Worm (Caenorhabditis elegans): ENCODE measurements around the gene D2045.7.

Gene D2045.7

ce11 chrIII:10503753-10504152, 24.5 kb downstream of the D2045.7 start, which contains the start of gene rab-33:
rab-33 (minus strand) TSS chrIII:10503853.
- no peak for TF ChIP-seq zag-1 (tag; optimal IDR thresholded peaks at IDR 0.05)
- TF ChIP-seq elt-1 (tag; optimal IDR thresholded peaks at IDR 0.05), result no peak
- TF ChIP-seq aly-2 (tag; optimal IDR thresholded peaks at IDR 0.05), result no peak
- no peak for TF ChIP-seq snpc-4 (tag; optimal IDR thresholded peaks at IDR 0.05)
- no peak for TF ChIP-seq tbx-2 (tag; optimal IDR thresholded peaks at IDR 0.05)
- no peak for TF ChIP-seq jun-1 (tag; optimal IDR thresholded peaks at IDR 0.05)
- TF ChIP-seq nhr-67 (tag; optimal IDR thresholded peaks at IDR 0.05), result no peak
- no peak for TF ChIP-seq lsy-12 (tag; optimal IDR thresholded peaks at IDR 0.05)
- TF ChIP-seq fkh-2 (tag; optimal IDR thresholded peaks at IDR 0.05), result no peak
- no peak for TF ChIP-seq skn-1 (tag; optimal IDR thresholded peaks at IDR 0.05)

- TF ChIP-seq snpc-4 (tag; optimal IDR thresholded peaks at IDR 0.05) (peak; percentile 88), pha-4 (tag; optimal IDR thresholded peaks at IDR 0.05) (peak; percentile 90), fkh-2 (tag; optimal IDR thresholded peaks at IDR 0.05) (no peak), R02D3.7 (tag; optimal IDR thresholded peaks at IDR 0.05) (peak; percentile 56), sea-2 (GFP tag; optimal IDR thresholded peaks at IDR 0.05) (no peak), daf-12 (tag; optimal IDR thresholded peaks at IDR 0.05) (no peak), lin-39 (tag; optimal IDR thresholded peaks at IDR 0.05) (peak; percentile 24), ceh-16 (tag; optimal IDR thresholded peaks at IDR 0.05) (no peak), ceh-82 (tag; optimal IDR thresholded peaks at IDR 0.05) (no peak), elt-2 (tag; optimal IDR thresholded peaks at IDR 0.05) (peak; percentile 21), nfya-1 (tag; optimal IDR thresholded peaks at IDR 0.05; ENCODE audit: insufficient read depth) (peak; percentile 85), nhr-43 (tag; optimal IDR thresholded peaks at IDR 0.05; ENCODE audit: poor library complexity, severe bottlenecking) (peak; percentile 61), nhr-23 (tag; optimal IDR thresholded peaks at IDR 0.05) (peak; percentile 89), fkh-10 (GFP tag; optimal IDR thresholded peaks at IDR 0.05) (no peak), lin-15B (tag; optimal IDR thresholded peaks at IDR 0.05) (peak; percentile 93), hmg-11 (tag; optimal IDR thresholded peaks at IDR 0.05) (peak; percentile 67), ZK546.5 (tag; optimal IDR thresholded peaks at IDR 0.05) (no peak), nhr-25 (tag; optimal IDR thresholded peaks at IDR 0.05) (peak; percentile 35), ama-1 (optimal IDR thresholded peaks at IDR 0.05) (no peak), skn-1 (tag; optimal IDR thresholded peaks at IDR 0.05) (no peak), jun-1 (tag; optimal IDR thresholded peaks at IDR 0.05) (peak; percentile 13)
Observed at ce11 chrIII:10505182-10505581, 25.9 kb downstream of the D2045.7 start, which contains the start of the genes taf-11.3 and urm-1. taf-11.3 (minus strand) TSS chrIII:10505250. urm-1 (plus strand) TSS chrIII:10505480.

ce11 chrIII:10505943-10506698, 26.8 kb downstream of the D2045.7 start:
- TF ChIP-seq daf-12 (tag; optimal IDR thresholded peaks at IDR 0.05) (no peak), elt-1 (tag; optimal IDR thresholded peaks at IDR 0.05) (no peak), nhr-77 (tag; optimal IDR thresholded peaks at IDR 0.05) (no peak), eor-1 (tag; optimal IDR thresholded peaks at IDR 0.05) (no peak), elt-2 (tag; optimal IDR thresholded peaks at IDR 0.05) (no peak), sea-2 (GFP tag; optimal IDR thresholded peaks at IDR 0.05) (no peak), ZK546.5 (tag; optimal IDR thresholded peaks at IDR 0.05) (no peak), aly-2 (tag; optimal IDR thresholded peaks at IDR 0.05) (no peak), nhr-12 (tag; optimal IDR thresholded peaks at IDR 0.05) (no peak)

ce11 chrIII:10506699-10507248, 27.5 kb downstream of the D2045.7 start, which contains the start of the genes sip-1 and sly-1:
sip-1 (minus strand) TSS chrIII:10506801.
sly-1 (plus strand) TSS chrIII:10507058.
- TF ChIP-seq elt-3 (tag; optimal IDR thresholded peaks at IDR 0.05) (no peak), nhr-12 (tag; optimal IDR thresholded peaks at IDR 0.05) (no peak), skn-1 (tag; optimal IDR thresholded peaks at IDR 0.05) (peak; percentile 67), egl-5 (tag; optimal IDR thresholded peaks at IDR 0.05) (no peak), unc-39 (tag; optimal IDR thresholded peaks at IDR 0.05) (no peak), ceh-16 (tag; optimal IDR thresholded peaks at IDR 0.05) (no peak), ceh-28 (tag; optimal IDR thresholded peaks at IDR 0.05) (peak; percentile 40), zag-1 (tag; optimal IDR thresholded peaks at IDR 0.05) (no peak), nhr-11 (tag; optimal IDR thresholded peaks at IDR 0.05) (no peak), unc-62 (GFP tag; optimal IDR thresholded peaks at IDR 0.05) (no peak), fkh-10 (GFP tag; optimal IDR thresholded peaks at IDR 0.05) (peak; percentile 26), nfya-1 (tag; optimal IDR thresholded peaks at IDR 0.05; ENCODE audit: insufficient read depth) (peak; percentile 90), sea-2 (GFP tag; optimal IDR thresholded peaks at IDR 0.05) (no peak), ceh-82 (tag; optimal IDR thresholded peaks at IDR 0.05) (no peak), nhr-67 (tag; optimal IDR thresholded peaks at IDR 0.05) (no peak), ztf-11 (tag; optimal IDR thresholded peaks at IDR 0.05) (no peak), fos-1 (tag; optimal IDR thresholded peaks at IDR 0.05) (no peak), elt-2 (tag; optimal IDR thresholded peaks at IDR 0.05) (peak; percentile 43), egl-27 (tag; optimal IDR thresholded peaks at IDR 0.05) (no peak), mdl-1 (tag; optimal IDR thresholded peaks at IDR 0.05) (no peak), tbx-2 (tag; optimal IDR thresholded peaks at IDR 0.05) (peak; percentile 54), nhr-237 (tag; optimal IDR thresholded peaks at IDR 0.05) (no peak), ZK546.5 (tag; optimal IDR thresholded peaks at IDR 0.05) (no peak), aly-2 (tag; optimal IDR thresholded peaks at IDR 0.05) (no peak), ztf-4 (tag; optimal IDR thresholded peaks at IDR 0.05) (no peak), hmg-11 (tag; optimal IDR thresholded peaks at IDR 0.05) (peak; percentile 70), nhr-43 (tag; optimal IDR thresholded peaks at IDR 0.05; ENCODE audit: poor library complexity, severe bottlenecking) (peak; percentile 59), ceh-9 (tag; optimal IDR thresholded peaks at IDR 0.05) (no peak), R02D3.7 (tag; optimal IDR thresholded peaks at IDR 0.05) (peak; percentile 86), snpc-4 (tag; optimal IDR thresholded peaks at IDR 0.05) (peak; percentile 90)
